Comparison of ENCODE assay signal across 4 worm cellular contexts in genomic region chrX:8545971-8546442, ce11.
TF ChIP-seq lines count a peak whose summit lies in the region.

Gene sdha-1, minus strand, starts transcription at chrX:8546021.

TF ChIP-seq in whole organism, L2 larva, 48 proteins besides CTCF, POLR2A, EP300 and RAD21 (continues in another document):
- TF ChIP-seq nhr-6 (tag; optimal IDR thresholded peaks at IDR 0.05; lab: Kevin White, UChicago), result peak; percentile 90
- TF ChIP-seq mab-5 (tag; optimal IDR thresholded peaks at IDR 0.05; lab: Kevin White, UChicago), result peak; percentile 37
- no peak for TF ChIP-seq ztf-11 (tag; optimal IDR thresholded peaks at IDR 0.05; lab: Kevin White, UChicago)
- TF ChIP-seq C34F6.9 (tag; optimal IDR thresholded peaks at IDR 0.05; lab: Kevin White, UChicago), result peak; percentile 94
- TF ChIP-seq unc-62 (GFP tag; optimal IDR thresholded peaks at IDR 0.05; lab: Kevin White, UChicago), result no peak
- peak; percentile 91 for TF ChIP-seq F13H6.1 (tag; optimal IDR thresholded peaks at IDR 0.05; lab: Kevin White, UChicago)
- TF ChIP-seq sma-9 (GFP tag; optimal IDR thresholded peaks at IDR 0.05; lab: Kevin White, UChicago), result peak; percentile 92
- TF ChIP-seq sma-9 (tag; optimal IDR thresholded peaks at IDR 0.05; lab: Kevin White, UChicago), result no peak
- no peak for TF ChIP-seq nhr-23 (tag; optimal IDR thresholded peaks at IDR 0.05; lab: Kevin White, UChicago)
- peak; percentile 37 to 78 for TF ChIP-seq mdl-1 (tag; optimal IDR thresholded peaks at IDR 0.05; lab: Kevin White, UChicago)
- peak; percentile 77 for TF ChIP-seq zag-1 (tag; optimal IDR thresholded peaks at IDR 0.05; lab: Kevin White, UChicago)
- peak; percentile 44 to 88 for TF ChIP-seq lsy-2 (tag; optimal IDR thresholded peaks at IDR 0.05; lab: Kevin White, UChicago)
- TF ChIP-seq egl-27 (tag; optimal IDR thresholded peaks at IDR 0.05; lab: Kevin White, UChicago), result peak; percentile 81
- peak; percentile 83 for TF ChIP-seq lin-13 (GFP tag; optimal IDR thresholded peaks at IDR 0.05; lab: Kevin White, UChicago)
- TF ChIP-seq alr-1 (tag; optimal IDR thresholded peaks at IDR 0.05; lab: Kevin White, UChicago), result no peak
- TF ChIP-seq dmd-4 (tag; optimal IDR thresholded peaks at IDR 0.05; lab: Kevin White, UChicago), result no peak
- peak; percentile 4 for TF ChIP-seq elt-1 (tag; optimal IDR thresholded peaks at IDR 0.05; lab: Kevin White, UChicago)
- TF ChIP-seq nhr-21 (tag; optimal IDR thresholded peaks at IDR 0.05; lab: Kevin White, UChicago), result peak; percentile 73
- peak; percentile 12 for TF ChIP-seq Y55F3AM.14 (GFP tag; optimal IDR thresholded peaks at IDR 0.05; lab: Kevin White, UChicago)
- peak; percentile 85 for TF ChIP-seq sem-4 (tag; optimal IDR thresholded peaks at IDR 0.05; lab: Kevin White, UChicago)
- TF ChIP-seq ztf-4 (tag; optimal IDR thresholded peaks at IDR 0.05; lab: Kevin White, UChicago), result peak; percentile 67
- no peak for TF ChIP-seq nhr-12 (tag; optimal IDR thresholded peaks at IDR 0.05; lab: Kevin White, UChicago)
- TF ChIP-seq nhr-25 (tag; optimal IDR thresholded peaks at IDR 0.05; lab: Kevin White, UChicago), result peak; percentile 84

TF ChIP-seq in whole organism, L4 larva, 104 proteins besides CTCF, POLR2A, EP300 and RAD21 (continues in another document):
- no peak for TF ChIP-seq D1046.2 (GFP tag; IDR thresholded peaks at IDR 0.05; lab: Robert Waterston, UW)
- TF ChIP-seq aha-1 (tag; lab: Kevin White, UChicago), result peak; percentile 100
- 0 out of 2 replicates have a peak, but pooled peaks have one; percentile 20 for TF ChIP-seq daf-19 (GFP tag; conservative IDR thresholded peaks at IDR 0.05; lab: Robert Waterston, UW)
- no peak for TF ChIP-seq snpc-4 (tag; optimal IDR thresholded peaks at IDR 0.05; lab: Kevin White, UChicago)
- TF ChIP-seq tra-1 (GFP tag; IDR thresholded peaks at IDR 0.05; lab: Robert Waterston, UW), result peak; percentile 86
- no peak for TF ChIP-seq nhr-111 (GFP tag; optimal IDR thresholded peaks at IDR 0.05; lab: Kevin White, UChicago)
- TF ChIP-seq nhr-76 (tag; optimal IDR thresholded peaks at IDR 0.05; lab: Kevin White, UChicago), result no peak
- TF ChIP-seq nhr-41 (GFP tag; IDR thresholded peaks at IDR 0.05; lab: Robert Waterston, UW), result peak; percentile 32; the same call in 1 of the 2 replicates
- TF ChIP-seq ztf-7 (tag; optimal IDR thresholded peaks at IDR 0.05; lab: Kevin White, UChicago), result peak; percentile 70
- peak; percentile 33 for TF ChIP-seq zip-2 (tag; optimal IDR thresholded peaks at IDR 0.05; lab: Kevin White, UChicago)
- peak; percentile 64; the same call in 1 of the 2 replicates for TF ChIP-seq ceh-20 (GFP tag; IDR thresholded peaks at IDR 0.05; lab: Robert Waterston, UW)
- TF ChIP-seq nhr-25 (tag; optimal IDR thresholded peaks at IDR 0.05; lab: Kevin White, UChicago; ENCODE audit: borderline replicate concordance, insufficient read depth), result peak; percentile 3
- peak; percentile 88 for TF ChIP-seq fkh-10 (GFP tag; optimal IDR thresholded peaks at IDR 0.05; lab: Kevin White, UChicago)
- TF ChIP-seq nhr-6 (tag; optimal IDR thresholded peaks at IDR 0.05; lab: Kevin White, UChicago), result peak; percentile 46
- TF ChIP-seq F44E2.7 (GFP tag; IDR thresholded peaks at IDR 0.05; lab: Robert Waterston, UW), result no peak
- peak; percentile 71 for TF ChIP-seq T26A8.4 (GFP tag; IDR thresholded peaks at IDR 0.05; lab: Robert Waterston, UW)
- TF ChIP-seq ces-1 (GFP tag; optimal IDR thresholded peaks at IDR 0.05; lab: Kevin White, UChicago), result no peak
- TF ChIP-seq zip-11 (GFP tag; IDR thresholded peaks at IDR 0.05; lab: Robert Waterston, UW), result no peak
- TF ChIP-seq unc-39 (tag; optimal IDR thresholded peaks at IDR 0.05; lab: Kevin White, UChicago), result no peak
- TF ChIP-seq hlh-11 (tag; optimal IDR thresholded peaks at IDR 0.05; lab: Kevin White, UChicago), result peak; percentile 96
- peak; percentile 50; the same call in 1 of the 2 replicates for TF ChIP-seq pha-4 (GFP tag; IDR thresholded peaks at IDR 0.05; lab: Robert Waterston, UW)
- peak; percentile 44 for TF ChIP-seq pha-4 (tag; optimal IDR thresholded peaks at IDR 0.05; lab: Kevin White, UChicago)
- peak; percentile 87 for TF ChIP-seq nhr-28 (tag; optimal IDR thresholded peaks at IDR 0.05; lab: Kevin White, UChicago)
- no peak for TF ChIP-seq dmd-9 (GFP tag; IDR thresholded peaks at IDR 0.05; lab: Robert Waterston, UW)

TF ChIP-seq in whole organism, late embryonic, 69 proteins besides CTCF, POLR2A, EP300 and RAD21 (continues in another document):
- TF ChIP-seq tbx-7 (tag; optimal IDR thresholded peaks at IDR 0.05; lab: Kevin White, UChicago) (no peak), ceh-30 (tag; optimal IDR thresholded peaks at IDR 0.05; lab: Kevin White, UChicago) (peak; percentile 32), ceh-14 (tag; optimal IDR thresholded peaks at IDR 0.05; lab: Kevin White, UChicago) (peak; percentile 8), ceh-18 (tag; optimal IDR thresholded peaks at IDR 0.05; lab: Kevin White, UChicago) (peak; percentile 25), pax-1 (tag; optimal IDR thresholded peaks at IDR 0.05; lab: Kevin White, UChicago) (no peak), lin-11 (tag; optimal IDR thresholded peaks at IDR 0.05; lab: Kevin White, UChicago) (no peak), Y22D7AL.16 (tag; optimal IDR thresholded peaks at IDR 0.05; lab: Kevin White, UChicago) (no peak), eyg-1 (tag; optimal IDR thresholded peaks at IDR 0.05; lab: Kevin White, UChicago) (no peak), sox-2 (GFP tag; IDR thresholded peaks at IDR 0.05; lab: Robert Waterston, UW) (no peak), K09A11.1 (tag; optimal IDR thresholded peaks at IDR 0.05; lab: Kevin White, UChicago; ENCODE audit: insufficient read depth) (no peak), rnt-1 (tag; optimal IDR thresholded peaks at IDR 0.05; lab: Kevin White, UChicago) (peak; percentile 23), pag-3 (tag; optimal IDR thresholded peaks at IDR 0.05; lab: Kevin White, UChicago; ENCODE audit: borderline replicate concordance) (no peak), ceh-31 (tag; optimal IDR thresholded peaks at IDR 0.05; lab: Kevin White, UChicago) (peak; percentile 76), pha-2 (tag; optimal IDR thresholded peaks at IDR 0.05; lab: Kevin White, UChicago) (no peak), C38D4.7 (GFP tag; optimal IDR thresholded peaks at IDR 0.05; lab: Kevin White, UChicago) (no peak), fax-1 (tag; optimal IDR thresholded peaks at IDR 0.05; lab: Kevin White, UChicago) (no peak), dmd-4 (tag; optimal IDR thresholded peaks at IDR 0.05; lab: Kevin White, UChicago; ENCODE audit: borderline replicate concordance) (no peak), tbx-2 (tag; optimal IDR thresholded peaks at IDR 0.05; lab: Kevin White, UChicago) (peak; percentile 54), unc-42 (tag; optimal IDR thresholded peaks at IDR 0.05; lab: Kevin White, UChicago) (peak; percentile 34), elt-2 (tag; optimal IDR thresholded peaks at IDR 0.05; lab: Kevin White, UChicago) (peak; percentile 38), ttx-3 (tag; optimal IDR thresholded peaks at IDR 0.05; lab: Kevin White, UChicago) (no peak), nfya-1 (tag; optimal IDR thresholded peaks at IDR 0.05; lab: Kevin White, UChicago) (peak; percentile 48), ceh-9 (tag; optimal IDR thresholded peaks at IDR 0.05; lab: Kevin White, UChicago) (no peak), hlh-15 (tag; optimal IDR thresholded peaks at IDR 0.05; lab: Kevin White, UChicago) (no peak), ahr-1 (tag; optimal IDR thresholded peaks at IDR 0.05; lab: Kevin White, UChicago) (no peak), K02D7.2 (tag; optimal IDR thresholded peaks at IDR 0.05; lab: Kevin White, UChicago) (no peak)

TF ChIP-seq in whole organism, mixed stage, embryonic, 35 proteins besides CTCF, POLR2A, EP300 and RAD21:
- TF ChIP-seq drap-1 (GFP tag; optimal IDR thresholded peaks at IDR 0.05; lab: Kevin White, UChicago), result peak; percentile 37
- TF ChIP-seq M03D4.4 (tag; optimal IDR thresholded peaks at IDR 0.05; lab: Kevin White, UChicago), result no peak
- no peak for TF ChIP-seq ztf-11 (tag; optimal IDR thresholded peaks at IDR 0.05; lab: Kevin White, UChicago)
- peak; percentile 54 for TF ChIP-seq hlh-1 (tag; optimal IDR thresholded peaks at IDR 0.05; lab: Kevin White, UChicago)
- TF ChIP-seq unc-120 (tag; optimal IDR thresholded peaks at IDR 0.05; lab: Kevin White, UChicago; ENCODE audit: poor library complexity, severe bottlenecking), result peak; percentile 50
- no peak for TF ChIP-seq zip-8 (tag; optimal IDR thresholded peaks at IDR 0.05; lab: Kevin White, UChicago)
- peak; percentile 6 for TF ChIP-seq cnd-1 (tag; optimal IDR thresholded peaks at IDR 0.05; lab: Kevin White, UChicago)
- peak; percentile 2 for TF ChIP-seq ceh-39 (tag; optimal IDR thresholded peaks at IDR 0.05; lab: Kevin White, UChicago)
- TF ChIP-seq pha-4 (tag; optimal IDR thresholded peaks at IDR 0.05; lab: Kevin White, UChicago), result peak; percentile 54
- TF ChIP-seq nhr-237 (tag; optimal IDR thresholded peaks at IDR 0.05; lab: Kevin White, UChicago), result peak; percentile 53
- TF ChIP-seq blmp-1 (tag; optimal IDR thresholded peaks at IDR 0.05; lab: Kevin White, UChicago), result no peak
- peak; percentile 71 for TF ChIP-seq lin-13 (tag; optimal IDR thresholded peaks at IDR 0.05; lab: Kevin White, UChicago)
- peak; percentile 74 for TF ChIP-seq mep-1 (tag; optimal IDR thresholded peaks at IDR 0.05; lab: Kevin White, UChicago)
- TF ChIP-seq nhr-2 (tag; optimal IDR thresholded peaks at IDR 0.05; lab: Kevin White, UChicago), result no peak
- TF ChIP-seq nhr-12 (tag; optimal IDR thresholded peaks at IDR 0.05; lab: Kevin White, UChicago), result no peak
